Worm (Caenorhabditis elegans) whole organism, L1 larva: ENCODE measurements around the gene K10C9.4.

Experiments used
- ama-1 ChIP-seq: fragments of 150-350 bp; optimal IDR thresholded peaks from 2 replicates; lab custom pipeline; 2014
- blmp-1 ChIP-seq: fragments of 150-350 bp; optimal IDR thresholded peaks from 2 replicates; lab custom pipeline; 2014; ENCODE audit warnings: missing biosample characterization, missing genetic modification characterization
- efl-3 ChIP-seq: fragments of 200-800 bp; sonication (Bioruptor generic); optimal IDR thresholded peaks from 2 replicates; lab custom pipeline; 2018; ENCODE audit warnings: mild to moderate bottlenecking, missing genetic modification characterization, missing compliant biosample characterization
- ets-5 ChIP-seq: fragments of 200-800 bp; sonication (Bioruptor generic); IDR thresholded peaks from 2 replicates; pipeline ENCODE4 v1.3.6; 2022; ENCODE audit warnings: missing genetic modification characterization, missing compliant biosample characterization
- fos-1 ChIP-seq: fragments of 150-350 bp; optimal IDR thresholded peaks from 2 replicates; lab custom pipeline; 2014; ENCODE audit warnings: missing biosample characterization, missing genetic modification characterization
- hlh-4 ChIP-seq: sonication (generic microtip); optimal IDR thresholded peaks from 2 replicates; lab custom pipeline; 2016; ENCODE audit warnings: mild to moderate bottlenecking, missing genetic modification characterization, missing compliant biosample characterization
- jun-1 ChIP-seq: fragments of 150-350 bp; optimal IDR thresholded peaks from 2 replicates; lab custom pipeline; 2014; ENCODE audit warnings: missing biosample characterization, missing genetic modification reagents, missing genetic modification characterization
- lsy-2 ChIP-seq, 2 experiments: fragments of 150-350 bp; optimal IDR thresholded peaks; 2 replicates each; lab custom pipeline; 2014; ENCODE audit warnings: missing biosample characterization in 2 of 2, missing genetic modification characterization in 2 of 2
- nhr-76 ChIP-seq: sonication (generic microtip); optimal IDR thresholded peaks from 2 replicates; lab custom pipeline; 2017; ENCODE audit warnings: missing biosample characterization, missing genetic modification characterization
- nhr-77 ChIP-seq: fragments of 150-350 bp; optimal IDR thresholded peaks from 2 replicates; lab custom pipeline; 2014; ENCODE audit warnings: missing biosample characterization, missing genetic modification characterization
- vab-15 ChIP-seq: sonication (generic microtip); optimal IDR thresholded peaks from 2 replicates; lab custom pipeline; 2017; ENCODE audit warnings: missing genotype, mild to moderate bottlenecking, missing genetic modification characterization, missing compliant biosample characterization
- xbp-1 ChIP-seq: sonication (generic microtip); optimal IDR thresholded peaks from 2 replicates; lab custom pipeline; 2016; ENCODE audit warnings: missing genetic modification characterization, missing compliant biosample characterization

DNA sequence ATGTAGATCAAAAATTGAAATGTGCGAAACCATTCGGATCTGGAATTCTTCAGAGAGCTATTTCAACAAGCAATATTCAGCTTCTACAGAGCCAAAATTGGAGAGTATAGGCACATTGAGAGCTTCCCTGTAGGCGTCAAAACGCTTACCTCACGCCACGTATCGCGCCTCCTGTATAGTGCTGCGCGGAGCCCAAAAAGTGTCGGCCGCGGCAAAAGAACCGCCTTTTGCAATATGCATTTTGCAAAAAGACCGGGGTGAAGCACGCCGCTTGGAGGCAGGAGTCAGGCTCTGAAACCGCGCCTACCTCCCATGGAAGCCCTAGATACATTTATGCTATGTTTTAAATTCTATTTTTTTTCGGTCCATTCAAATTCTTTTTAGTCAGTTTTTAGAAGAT is 1.2 kb downstream of the K10C9.4 start:
- TF ChIP-seq ama-1 (lab: Kevin White, UChicago) (no peak), vab-15 (tag; lab: Kevin White, UChicago) (no peak), blmp-1 (tag; lab: Kevin White, UChicago) (no peak), hlh-4 (tag; lab: Kevin White, UChicago) (no peak), ets-5 (GFP tag; lab: Robert Waterston, UW) (no peak), jun-1 (tag; lab: Kevin White, UChicago) (no peak), efl-3 (GFP tag; lab: Kevin White, UChicago) (no peak), fos-1 (tag; lab: Kevin White, UChicago) (no peak), nhr-77 (no peak), xbp-1 (tag; lab: Kevin White, UChicago) (no peak), lsy-2 (tag; optimal IDR thresholded peaks at IDR 0.05; lab: Kevin White, UChicago) (no peak), nhr-76 (tag; lab: Kevin White, UChicago) (no peak)
